Worm (Caenorhabditis elegans): ENCODE data around the gene D2096.6.
"Not testable (repeated sequence)": the region's sequence is repeated elsewhere in the genome, so short reads cannot be mapped to it uniquely, and the experiment has no call there.

DNA sequence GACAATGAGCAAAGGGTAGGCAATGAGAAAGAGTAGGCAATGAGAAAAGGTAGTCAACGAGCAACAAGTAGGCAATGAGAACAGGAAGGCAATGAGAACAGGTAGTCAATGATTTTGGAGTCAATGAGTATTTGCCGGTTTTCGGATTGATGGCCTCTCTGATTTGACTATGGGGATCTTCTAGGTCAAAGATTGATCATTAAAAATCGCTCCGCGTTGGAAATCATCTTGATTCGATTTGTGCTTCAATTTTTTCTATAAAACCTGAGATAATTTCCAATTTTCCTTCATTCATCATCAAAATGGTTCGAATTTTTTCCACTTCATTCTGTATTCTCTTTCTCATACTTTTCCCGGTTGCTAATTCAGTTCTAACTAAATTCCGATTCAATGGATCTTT is 17.0 kb downstream of the D2096.6 start, which contains the start of gene F17E9.16:
- TF ChIP-seq lim-7 (GFP tag; IDR thresholded peaks at IDR 0.05); pha-4 (GFP tag; IDR thresholded peaks at IDR 0.05); pha-4 (tag; optimal IDR thresholded peaks at IDR 0.05); daf-16 (GFP tag; optimal IDR thresholded peaks at IDR 0.05); daf-16 (tag; optimal IDR thresholded peaks at IDR 0.05): not testable (repeated sequence)

Measured in whole organism, L4 larva.